Worm (Caenorhabditis elegans) whole organism, L4 larva: ENCODE data around the gene shc-3.

Experiments used
- D1046.2 ChIP-seq: fragments of 200-800 bp; sonication (Bioruptor generic); IDR thresholded peaks from 2 replicates; pipeline ENCODE4 v1.3.6; 2022; ENCODE audit warnings: missing genetic modification characterization, missing compliant biosample characterization
- F37D6.2 ChIP-seq: sonication (generic microtip); optimal IDR thresholded peaks from 2 replicates; lab custom pipeline; 2016; ENCODE audit warnings: mild to moderate bottlenecking, missing genetic modification characterization, missing compliant biosample characterization
- R02D3.7 ChIP-seq: fragments of 150-350 bp; sonication (generic microtip); optimal IDR thresholded peaks from 3 replicates; lab custom pipeline; 2014; ENCODE audit warnings: missing biosample characterization, missing genetic modification characterization
- T20F7.1 ChIP-seq: fragments of 200-800 bp; sonication (Bioruptor generic); optimal IDR thresholded peaks from 2 replicates; lab custom pipeline; 2018; ENCODE audit warnings: mild to moderate bottlenecking, missing genetic modification characterization, missing compliant biosample characterization
- Y48G9A.11 ChIP-seq: fragments of 200-800 bp; sonication (Bioruptor generic); IDR thresholded peaks from 2 replicates; pipeline ENCODE4 v1.3.6; 2022; ENCODE audit warnings: missing genetic modification reagents, missing genetic modification characterization, missing compliant biosample characterization
- Y5F2A.4 ChIP-seq: fragments of 200-800 bp; sonication (Bioruptor generic); optimal IDR thresholded peaks from 2 replicates; lab custom pipeline; 2018; ENCODE audit warnings: mild to moderate bottlenecking, missing genetic modification characterization, missing compliant biosample characterization
- ZK337.2 ChIP-seq: fragments of 200-800 bp; sonication (Bioruptor generic); IDR thresholded peaks from 2 replicates; pipeline ENCODE4 v1.3.6; 2022; ENCODE audit warnings: missing genetic modification reagents, missing genetic modification characterization, missing compliant biosample characterization
- aha-1 ChIP-seq: fragments of 150-350 bp; peaks from one replicate; lab custom pipeline; 2014; ENCODE audit warnings: missing biosample characterization, missing genetic modification characterization
- aly-2 ChIP-seq: sonication (generic microtip); optimal IDR thresholded peaks from 2 replicates; lab custom pipeline; 2018; ENCODE audit warnings: missing biosample characterization, missing genetic modification characterization
- arid-1 ChIP-seq: fragments of 200-800 bp; sonication (Bioruptor generic); conservative IDR thresholded peaks from 2 replicates; pipeline ENCODE4 v1.3.6; 2022; ENCODE audit warnings: missing genetic modification reagents, missing genetic modification characterization, missing compliant biosample characterization
- ceh-62 ChIP-seq: sonication (generic microtip); optimal IDR thresholded peaks from 2 replicates; lab custom pipeline; 2017; ENCODE audit warnings: missing biosample characterization, missing genetic modification characterization
- ceh-82 ChIP-seq: sonication (generic microtip); optimal IDR thresholded peaks from 2 replicates; lab custom pipeline; 2017; ENCODE audit warnings: missing biosample characterization, missing genetic modification characterization
- daf-19 ChIP-seq: fragments of 200-800 bp; sonication (Bioruptor generic); conservative IDR thresholded peaks from 2 replicates; pipeline ENCODE4 v1.3.6; 2022; ENCODE audit warnings: missing genetic modification characterization, missing compliant biosample characterization
- dmd-9 ChIP-seq: fragments of 200-800 bp; sonication (Bioruptor generic); IDR thresholded peaks from 2 replicates; pipeline ENCODE4 v1.3.6; 2022; ENCODE audit warnings: missing genetic modification reagents, missing genetic modification characterization, missing compliant biosample characterization
- dpl-1 ChIP-seq: fragments of 150-350 bp; optimal IDR thresholded peaks from 2 replicates; lab custom pipeline; 2014; ENCODE audit warnings: missing biosample characterization, missing genetic modification reagents, missing genetic modification characterization
- duxl-1 ChIP-seq: sonication (generic microtip); optimal IDR thresholded peaks from 2 replicates; lab custom pipeline; 2016; ENCODE audit warnings: mild to moderate bottlenecking, missing genetic modification characterization, moderate library complexity, missing compliant biosample characterization; ENCODE audit not compliant: poor library complexity
- dve-1 ChIP-seq: sonication (generic microtip); optimal IDR thresholded peaks from 2 replicates; lab custom pipeline; 2017; ENCODE audit warnings: antibody characterized with exemption, mild to moderate bottlenecking, missing genetic modification characterization, missing compliant biosample characterization; ENCODE audit not compliant: insufficient read depth
- egl-43 ChIP-seq: fragments of 200-800 bp; sonication (Bioruptor generic); IDR thresholded peaks from 2 replicates; pipeline ENCODE4 v1.3.6; 2022; ENCODE audit warnings: missing genetic modification reagents, missing genetic modification characterization, missing compliant biosample characterization
- fkh-10 ChIP-seq: fragments of 150-350 bp; optimal IDR thresholded peaks from 2 replicates; lab custom pipeline; 2014; ENCODE audit warnings: missing biosample characterization, missing genetic modification reagents, missing genetic modification characterization
- fos-1 ChIP-seq: fragments of 150-350 bp; optimal IDR thresholded peaks from 2 replicates; lab custom pipeline; 2014; ENCODE audit warnings: missing biosample characterization, missing genetic modification characterization
- gei-8 ChIP-seq: fragments of 200-800 bp; sonication (Bioruptor generic); optimal IDR thresholded peaks from 2 replicates; lab custom pipeline; 2018; ENCODE audit warnings: mild to moderate bottlenecking, missing genetic modification characterization, missing compliant biosample characterization
- hif-1 ChIP-seq, 2 experiments: sonication (generic microtip); optimal IDR thresholded peaks; 2 replicates each; lab custom pipeline; 2016 to 2017; ENCODE audit warnings: missing compliant biosample characterization in 2 of 2, missing genetic modification characterization in 2 of 2, missing genetic modification reagents in 2 of 2, missing genotype in 2 of 2, mild to moderate bottlenecking in 1 of 2
- hlh-30 ChIP-seq: sonication (generic microtip); optimal IDR thresholded peaks from 2 replicates; lab custom pipeline; 2017; ENCODE audit warnings: antibody characterized with exemption, mild to moderate bottlenecking, missing genetic modification characterization, missing compliant biosample characterization; ENCODE audit not compliant: insufficient read depth
- hmg-1.1 ChIP-seq: fragments of 200-800 bp; sonication (Bioruptor generic); IDR thresholded peaks from 2 replicates; pipeline ENCODE4 v1.3.6; 2022; ENCODE audit warnings: missing genetic modification reagents, missing genetic modification characterization, missing compliant biosample characterization
- jun-1 ChIP-seq: fragments of 150-350 bp; optimal IDR thresholded peaks from 2 replicates; lab custom pipeline; 2014; ENCODE audit warnings: missing biosample characterization, missing genetic modification reagents, missing genetic modification characterization
- lin-1 ChIP-seq: fragments of 200-800 bp; sonication (Bioruptor generic); IDR thresholded peaks from 2 replicates; pipeline ENCODE4 v1.3.6; 2022; ENCODE audit warnings: missing genetic modification reagents, missing genetic modification characterization, missing compliant biosample characterization
- lin-29 ChIP-seq: fragments of 200-800 bp; sonication (Bioruptor generic); IDR thresholded peaks from 2 replicates; pipeline ENCODE4 v1.3.6; 2022; ENCODE audit warnings: missing genetic modification reagents, missing genetic modification characterization, missing compliant biosample characterization
- lin-39 ChIP-seq: fragments of 150-350 bp; optimal IDR thresholded peaks from 2 replicates; lab custom pipeline; 2014; ENCODE audit warnings: missing biosample characterization, missing genetic modification reagents, missing genetic modification characterization
- lir-3 ChIP-seq: sonication (generic microtip); optimal IDR thresholded peaks from 2 replicates; lab custom pipeline; 2016; ENCODE audit warnings: mild to moderate bottlenecking, missing genetic modification characterization, missing compliant biosample characterization
- lsy-2 ChIP-seq, 2 experiments: fragments of 150-350 bp in 1 of 2; sonication (generic microtip) in 1 of 2; optimal IDR thresholded peaks; 2 replicates each; lab custom pipeline; 2014 to 2017; ENCODE audit warnings: missing biosample characterization in 2 of 2, missing genetic modification characterization in 2 of 2
- madf-9 ChIP-seq: fragments of 200-800 bp; sonication (Bioruptor generic); conservative IDR thresholded peaks from 2 replicates; pipeline ENCODE4 v1.3.6; 2022; ENCODE audit warnings: missing genetic modification reagents, missing genetic modification characterization, missing compliant biosample characterization
- mdt-29 ChIP-seq: fragments of 200-800 bp; sonication (Bioruptor generic); IDR thresholded peaks from 2 replicates; pipeline ENCODE4 v1.3.6; 2022; ENCODE audit warnings: missing genetic modification reagents, missing genetic modification characterization, missing compliant biosample characterization
- mxl-2 ChIP-seq: fragments of 200-800 bp; sonication (Bioruptor generic); conservative IDR thresholded peaks from 2 replicates; pipeline ENCODE4 v1.3.6; 2022; ENCODE audit warnings: missing genetic modification reagents, missing genetic modification characterization, missing compliant biosample characterization
- nhr-10 ChIP-seq: fragments of 150-350 bp; optimal IDR thresholded peaks from 2 replicates; lab custom pipeline; 2014; ENCODE audit warnings: missing biosample characterization, missing genetic modification characterization
- nhr-111 ChIP-seq: fragments of 200-800 bp; sonication (Bioruptor generic); optimal IDR thresholded peaks from 2 replicates; lab custom pipeline; 2018; ENCODE audit warnings: mild to moderate bottlenecking, missing genetic modification characterization, missing compliant biosample characterization
- nhr-28 ChIP-seq: fragments of 150-350 bp; optimal IDR thresholded peaks from 2 replicates; lab custom pipeline; 2014; ENCODE audit warnings: missing biosample characterization, missing genetic modification characterization
- nhr-42 ChIP-seq: fragments of 200-800 bp; sonication (Bioruptor generic); IDR thresholded peaks from 2 replicates; pipeline ENCODE4 v1.3.6; 2022; ENCODE audit warnings: missing genetic modification characterization, missing compliant biosample characterization
- nhr-6 ChIP-seq: fragments of 150-350 bp; optimal IDR thresholded peaks from 2 replicates; lab custom pipeline; 2014; ENCODE audit warnings: missing biosample characterization, missing genetic modification characterization
- nhr-77 ChIP-seq: fragments of 150-350 bp; optimal IDR thresholded peaks from 2 replicates; lab custom pipeline; 2014; ENCODE audit warnings: missing biosample characterization, missing genetic modification characterization
- php-3 ChIP-seq: fragments of 200-800 bp; sonication (Bioruptor generic); IDR thresholded peaks from 2 replicates; pipeline ENCODE4 v1.3.6; 2022; ENCODE audit warnings: missing genetic modification reagents, missing genetic modification characterization, missing compliant biosample characterization
- rbr-2 ChIP-seq: sonication (generic microtip); optimal IDR thresholded peaks from 2 replicates; lab custom pipeline; 2016; ENCODE audit warnings: missing genotype, missing genetic modification characterization, missing compliant biosample characterization
- snpc-4 ChIP-seq: fragments of 150-350 bp; optimal IDR thresholded peaks from 2 replicates; lab custom pipeline; 2014; ENCODE audit warnings: missing biosample characterization, missing genetic modification characterization
- spr-1 ChIP-seq: sonication (generic microtip); optimal IDR thresholded peaks from 2 replicates; lab custom pipeline; 2016; ENCODE audit warnings: mild to moderate bottlenecking, missing genetic modification characterization, missing compliant biosample characterization
- spr-3 ChIP-seq: fragments of 200-800 bp; sonication (Bioruptor generic); optimal IDR thresholded peaks from 2 replicates; lab custom pipeline; 2018; ENCODE audit warnings: mild to moderate bottlenecking, missing genetic modification characterization, missing compliant biosample characterization
- tra-1 ChIP-seq: fragments of 200-800 bp; sonication (Bioruptor generic); IDR thresholded peaks from 2 replicates; pipeline ENCODE4 v1.3.6; 2022; ENCODE audit warnings: missing genetic modification reagents, missing genetic modification characterization, missing compliant biosample characterization
- unc-130 ChIP-seq: sonication (generic microtip); optimal IDR thresholded peaks from 2 replicates; lab custom pipeline; 2016; ENCODE audit warnings: missing genetic modification reagents, missing genetic modification characterization, missing compliant biosample characterization
- zag-1 ChIP-seq: fragments of 150-350 bp; optimal IDR thresholded peaks from 2 replicates; lab custom pipeline; 2014; ENCODE audit warnings: missing biosample characterization, missing genetic modification characterization
- zfp-3 ChIP-seq: fragments of 200-800 bp; sonication (Bioruptor generic); conservative IDR thresholded peaks from 2 replicates; pipeline ENCODE4 v1.3.6; 2022; ENCODE audit warnings: missing genetic modification reagents, missing genetic modification characterization, missing compliant biosample characterization
- zip-11 ChIP-seq: fragments of 200-800 bp; sonication (Bioruptor generic); IDR thresholded peaks from 2 replicates; pipeline ENCODE4 v1.3.6; 2022; ENCODE audit warnings: missing genetic modification characterization, missing compliant biosample characterization
- zip-2 ChIP-seq: fragments of 150-350 bp; optimal IDR thresholded peaks from 2 replicates; lab custom pipeline; 2014; ENCODE audit warnings: missing biosample characterization, missing genetic modification characterization
- ztf-7 ChIP-seq: fragments of 150-350 bp; optimal IDR thresholded peaks from 2 replicates; lab custom pipeline; 2014; ENCODE audit warnings: missing biosample characterization, missing genetic modification characterization

The shc-3 gene

DNA sequence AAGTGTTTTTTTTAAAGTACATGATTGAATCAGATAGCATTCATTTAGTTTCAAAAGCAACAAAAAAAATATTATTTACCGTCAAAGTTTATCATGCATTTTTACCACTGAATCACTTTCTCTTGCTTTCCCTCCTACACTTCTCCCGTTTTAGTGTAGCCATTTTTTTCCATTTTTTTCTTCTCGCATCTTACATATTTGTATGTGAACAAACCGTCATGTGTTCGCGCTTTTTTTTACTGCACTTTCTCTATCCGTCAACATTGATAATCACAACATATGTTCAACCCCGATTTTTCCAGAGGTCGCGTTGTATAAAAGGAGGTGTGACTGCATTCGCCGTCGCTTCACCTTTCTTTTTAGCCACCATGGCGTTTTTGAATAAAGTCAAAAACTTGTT is 40.4 kb upstream of the shc-3 start, which contains the start of gene gck-4:
Gene gck-4, plus strand, starts transcription at position 301 of the 400 bp plus-strand sequence.
- TF ChIP-seq jun-1 (tag; lab: Kevin White, UChicago) (no peak), aha-1 (tag; lab: Kevin White, UChicago) (peak; percentile 16), zip-11 (GFP tag; lab: Robert Waterston, UW) (no peak), rbr-2 (no peak), php-3 (GFP tag; lab: Robert Waterston, UW) (no peak), Y5F2A.4 (no peak), lin-39 (no peak), hlh-30 (peak; percentile 5), mxl-2 (GFP tag; lab: Robert Waterston, UW) (no peak), nhr-28 (tag; lab: Kevin White, UChicago) (peak; percentile 55), nhr-10 (tag; lab: Kevin White, UChicago) (no peak), fkh-10 (GFP tag; lab: Kevin White, UChicago) (no peak), unc-130 (GFP tag; lab: Kevin White, UChicago) (no peak), ceh-62 (tag; lab: Kevin White, UChicago) (no peak), hmg-1.1 (GFP tag; lab: Robert Waterston, UW) (no peak), lsy-2 (tag; optimal IDR thresholded peaks at IDR 0.05; lab: Kevin White, UChicago) (no peak), fos-1 (tag; lab: Kevin White, UChicago) (no peak), spr-1 (tag; lab: Kevin White, UChicago) (no peak), Y48G9A.11 (GFP tag; lab: Robert Waterston, UW) (no peak)

DNA sequence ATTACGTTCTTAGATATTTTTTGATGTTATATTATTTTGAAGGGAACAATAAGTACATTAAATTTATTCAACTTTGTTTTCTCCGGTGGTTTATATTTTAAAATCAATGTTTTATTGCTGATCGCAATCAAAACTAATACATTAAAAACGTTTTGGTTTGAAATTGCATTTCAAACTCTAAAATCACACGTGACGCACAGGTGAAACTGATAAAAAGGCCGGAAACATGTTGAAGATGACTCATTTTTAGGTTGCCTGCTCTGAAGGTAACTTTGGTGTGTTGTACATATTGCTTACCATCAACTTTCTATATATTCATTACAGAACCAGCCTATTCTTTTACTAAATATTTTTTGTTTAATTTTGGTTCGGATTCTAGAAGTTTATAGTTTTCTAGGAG is 31.6 kb upstream of the shc-3 start:
- TF ChIP-seq T20F7.1: no peak
- no peak for TF ChIP-seq R02D3.7 (tag; lab: Kevin White, UChicago)
- TF ChIP-seq zfp-3 (GFP tag; lab: Robert Waterston, UW): no peak
- TF ChIP-seq gei-8 (GFP tag; lab: Kevin White, UChicago): no peak
- TF ChIP-seq D1046.2 (GFP tag; lab: Robert Waterston, UW): no peak
- peak; percentile 14 for TF ChIP-seq nhr-77
- TF ChIP-seq zip-2 (tag; lab: Kevin White, UChicago): no peak
- TF ChIP-seq ZK337.2 (GFP tag; lab: Robert Waterston, UW): no peak
- TF ChIP-seq F37D6.2 (tag; lab: Kevin White, UChicago): no peak
- no peak for TF ChIP-seq dmd-9 (GFP tag; lab: Robert Waterston, UW)
- TF ChIP-seq lin-39: no peak
- TF ChIP-seq nhr-6 (tag; lab: Kevin White, UChicago): peak; percentile 46
- TF ChIP-seq php-3 (GFP tag; lab: Robert Waterston, UW): peak; percentile 76
- no peak for TF ChIP-seq duxl-1 (tag; lab: Kevin White, UChicago)
- peak; percentile 29 for TF ChIP-seq nhr-28 (tag; lab: Kevin White, UChicago)
- no peak for TF ChIP-seq nhr-42
- no peak for TF ChIP-seq spr-3
- TF ChIP-seq ceh-82 (tag; lab: Kevin White, UChicago): no peak
- TF ChIP-seq lin-29 (GFP tag; lab: Robert Waterston, UW): no peak
- TF ChIP-seq zag-1 (tag; lab: Kevin White, UChicago): no peak
- TF ChIP-seq dpl-1 (GFP tag; lab: Kevin White, UChicago): no peak
- TF ChIP-seq ztf-7 (tag; lab: Kevin White, UChicago): no peak
- no peak for TF ChIP-seq daf-19 (GFP tag; lab: Robert Waterston, UW)
- no peak for TF ChIP-seq madf-9
- no peak for TF ChIP-seq arid-1 (GFP tag; lab: Robert Waterston, UW)
- no peak for TF ChIP-seq fkh-10 (GFP tag; lab: Kevin White, UChicago)
- TF ChIP-seq snpc-4 (tag; lab: Kevin White, UChicago): no peak
- no peak for TF ChIP-seq mxl-2 (GFP tag; lab: Robert Waterston, UW)
- no peak for TF ChIP-seq zip-11 (GFP tag; lab: Robert Waterston, UW)
- TF ChIP-seq lir-3 (tag; lab: Kevin White, UChicago): no peak
- no peak for TF ChIP-seq mdt-29
- no peak for TF ChIP-seq aha-1 (tag; lab: Kevin White, UChicago)
- TF ChIP-seq aly-2: no peak
- TF ChIP-seq hif-1 (tag; optimal IDR thresholded peaks at IDR 0.05; lab: Kevin White, UChicago): no peak
- TF ChIP-seq nhr-111 (GFP tag; lab: Kevin White, UChicago): no peak
- no peak for TF ChIP-seq egl-43 (GFP tag; lab: Robert Waterston, UW)
- TF ChIP-seq lin-1 (GFP tag; lab: Robert Waterston, UW): no peak
- peak; percentile 73 for TF ChIP-seq dve-1 (tag; lab: Kevin White, UChicago)
- TF ChIP-seq tra-1: no peak
